Worm (Caenorhabditis elegans) whole organism, late embryonic: ENCODE measurements around the gene fbxa-167.

Experiments used
- C08G9.2 ChIP-seq: sonication (generic microtip); optimal IDR thresholded peaks from 2 replicates; lab custom pipeline; 2016; ENCODE audit warnings: mild to moderate bottlenecking, missing genetic modification characterization, moderate library complexity, missing compliant biosample characterization
- K09A11.1 ChIP-seq: sonication (generic microtip); optimal IDR thresholded peaks from 2 replicates; lab custom pipeline; 2017; ENCODE audit warnings: antibody characterized with exemption, mild to moderate bottlenecking, missing genetic modification characterization, missing compliant biosample characterization; ENCODE audit not compliant: insufficient read depth
- T23F11.4 ChIP-seq: fragments of 200-800 bp; sonication (Bioruptor generic); optimal IDR thresholded peaks from 2 replicates; lab custom pipeline; 2018; ENCODE audit warnings: mild to moderate bottlenecking, missing genetic modification characterization, missing compliant biosample characterization
- Y22D7AL.16 ChIP-seq: sonication (generic microtip); optimal IDR thresholded peaks from 2 replicates; lab custom pipeline; 2016; ENCODE audit warnings: missing genetic modification characterization, missing compliant biosample characterization
- ahr-1 ChIP-seq: sonication (generic microtip); optimal IDR thresholded peaks from 2 replicates; lab custom pipeline; 2016; ENCODE audit warnings: missing genetic modification characterization, missing compliant biosample characterization
- ama-1 ChIP-seq: fragments of 150-350 bp; optimal IDR thresholded peaks from 2 replicates; lab custom pipeline; 2014
- ceh-14 ChIP-seq: sonication (generic microtip); optimal IDR thresholded peaks from 2 replicates; lab custom pipeline; 2016; ENCODE audit warnings: missing genotype, missing genetic modification characterization, missing compliant biosample characterization
- ceh-18 ChIP-seq: sonication (generic microtip); optimal IDR thresholded peaks from 2 replicates; lab custom pipeline; 2016; ENCODE audit warnings: missing genetic modification characterization, missing compliant biosample characterization
- ceh-19 ChIP-seq: fragments of 200-800 bp; sonication (Bioruptor generic); optimal IDR thresholded peaks from 2 replicates; lab custom pipeline; 2018; ENCODE audit warnings: mild to moderate bottlenecking, missing genetic modification characterization, missing compliant biosample characterization
- ceh-2 ChIP-seq: sonication (generic microtip); optimal IDR thresholded peaks from 2 replicates; lab custom pipeline; 2016; ENCODE audit warnings: missing genotype, missing genetic modification characterization, missing compliant biosample characterization
- ceh-45 ChIP-seq: fragments of 200-800 bp; sonication (Bioruptor generic); IDR thresholded peaks from 2 replicates; pipeline ENCODE4 v1.3.6; 2022; ENCODE audit warnings: missing genetic modification reagents, missing genetic modification characterization, missing compliant biosample characterization
- ceh-48 ChIP-seq: sonication (generic microtip); optimal IDR thresholded peaks from 2 replicates; lab custom pipeline; 2016; ENCODE audit warnings: missing genetic modification characterization, inconsistent platforms, missing compliant biosample characterization
- ceh-6 ChIP-seq: fragments of 200-800 bp; sonication (Bioruptor generic); optimal IDR thresholded peaks from 2 replicates; lab custom pipeline; 2018; ENCODE audit warnings: mild to moderate bottlenecking, missing genetic modification characterization, missing compliant biosample characterization
- dmd-4 ChIP-seq: sonication (generic microtip); optimal IDR thresholded peaks from 2 replicates; lab custom pipeline; 2016; ENCODE audit warnings: borderline replicate concordance, missing genetic modification characterization, missing compliant biosample characterization
- elt-2 ChIP-seq: sonication (generic microtip); optimal IDR thresholded peaks from 2 replicates; lab custom pipeline; 2016; ENCODE audit warnings: missing genetic modification reagents, missing genetic modification characterization, missing compliant biosample characterization
- eyg-1 ChIP-seq: sonication (generic microtip); optimal IDR thresholded peaks from 2 replicates; lab custom pipeline; 2016; ENCODE audit warnings: missing genotype, missing genetic modification characterization, missing compliant biosample characterization
- fax-1 ChIP-seq: sonication (generic microtip); optimal IDR thresholded peaks from 2 replicates; lab custom pipeline; 2016; ENCODE audit warnings: missing genotype, missing genetic modification characterization, missing compliant biosample characterization
- fkh-10 ChIP-seq: fragments of 150-350 bp; optimal IDR thresholded peaks from 2 replicates; lab custom pipeline; 2014; ENCODE audit warnings: missing biosample characterization, missing genetic modification reagents, missing genetic modification characterization
- gmeb-2 ChIP-seq: sonication (generic microtip); optimal IDR thresholded peaks from 2 replicates; lab custom pipeline; 2016; ENCODE audit warnings: missing genetic modification characterization, inconsistent platforms, missing compliant biosample characterization
- hlh-30 ChIP-seq: sonication (generic microtip); optimal IDR thresholded peaks from 2 replicates; lab custom pipeline; 2017; ENCODE audit warnings: antibody characterized with exemption, missing genetic modification characterization, missing compliant biosample characterization; ENCODE audit not compliant: insufficient read depth
- hlh-6 ChIP-seq: sonication (generic microtip); optimal IDR thresholded peaks from 2 replicates; lab custom pipeline; 2016; ENCODE audit warnings: missing genotype, missing genetic modification characterization, missing compliant biosample characterization
- lin-11 ChIP-seq: fragments of 200-800 bp; sonication (Bioruptor generic); optimal IDR thresholded peaks from 2 replicates; lab custom pipeline; 2018; ENCODE audit warnings: mild to moderate bottlenecking, missing genetic modification characterization, missing compliant biosample characterization
- madf-2 ChIP-seq: sonication (generic microtip); optimal IDR thresholded peaks from 2 replicates; lab custom pipeline; 2017; ENCODE audit warnings: missing genetic modification characterization, missing compliant biosample characterization
- mec-3 ChIP-seq: sonication (generic microtip); optimal IDR thresholded peaks from 2 replicates; lab custom pipeline; 2016; ENCODE audit warnings: borderline replicate concordance, missing genetic modification characterization, missing compliant biosample characterization
- nfya-1 ChIP-seq: sonication (generic microtip); optimal IDR thresholded peaks from 2 replicates; lab custom pipeline; 2017; ENCODE audit warnings: missing genetic modification characterization, mild to moderate bottlenecking, missing compliant biosample characterization, antibody characterized with exemption, moderate library complexity
- npax-4 ChIP-seq: sonication (generic microtip); optimal IDR thresholded peaks from 2 replicates; lab custom pipeline; 2016; ENCODE audit warnings: missing genetic modification characterization, missing compliant biosample characterization
- odd-2 ChIP-seq: sonication (generic microtip); optimal IDR thresholded peaks from 2 replicates; lab custom pipeline; 2017; ENCODE audit warnings: antibody characterized with exemption, mild to moderate bottlenecking, missing genetic modification characterization, missing compliant biosample characterization
- pag-3 ChIP-seq: sonication (generic microtip); optimal IDR thresholded peaks from 2 replicates; lab custom pipeline; 2016; ENCODE audit warnings: missing compliant biosample characterization, missing genetic modification characterization, borderline replicate concordance
- pat-9 ChIP-seq: fragments of 200-800 bp; sonication (Bioruptor generic); optimal IDR thresholded peaks from 2 replicates; lab custom pipeline; 2018; ENCODE audit warnings: mild to moderate bottlenecking, missing genetic modification characterization, moderate library complexity, missing compliant biosample characterization
- pax-1 ChIP-seq: fragments of 150-350 bp; optimal IDR thresholded peaks from 2 replicates; lab custom pipeline; 2014; ENCODE audit warnings: missing biosample characterization, missing genetic modification characterization
- pha-2 ChIP-seq: sonication (generic microtip); optimal IDR thresholded peaks from 2 replicates; lab custom pipeline; 2017; ENCODE audit warnings: mild to moderate bottlenecking, missing genetic modification characterization, missing compliant biosample characterization
- ref-2 ChIP-seq: sonication (generic microtip); optimal IDR thresholded peaks from 2 replicates; lab custom pipeline; 2016; ENCODE audit warnings: missing genetic modification characterization, missing compliant biosample characterization
- sdc-2 ChIP-seq: sonication (generic microtip); optimal IDR thresholded peaks from 2 replicates; lab custom pipeline; 2016; ENCODE audit warnings: missing genotype, missing genetic modification characterization, missing compliant biosample characterization
- sox-2 ChIP-seq: fragments of 200-800 bp; sonication (Bioruptor generic); IDR thresholded peaks from 2 replicates; pipeline ENCODE4 v1.3.6; 2022; ENCODE audit warnings: missing genetic modification reagents, missing genetic modification characterization, missing compliant biosample characterization
- syd-9 ChIP-seq: sonication (generic microtip); optimal IDR thresholded peaks from 2 replicates; lab custom pipeline; 2016; ENCODE audit warnings: mild to moderate bottlenecking, missing genetic modification characterization, moderate library complexity, missing compliant biosample characterization
- ttx-3 ChIP-seq: sonication (generic microtip); optimal IDR thresholded peaks from 2 replicates; lab custom pipeline; 2016; ENCODE audit warnings: missing genetic modification reagents, missing genetic modification characterization, missing compliant biosample characterization
- unc-42 ChIP-seq: sonication (generic microtip); optimal IDR thresholded peaks from 2 replicates; lab custom pipeline; 2016; ENCODE audit warnings: missing genotype, missing genetic modification characterization, missing compliant biosample characterization
- unc-55 ChIP-seq: sonication (generic microtip); optimal IDR thresholded peaks from 2 replicates; lab custom pipeline; 2017; ENCODE audit warnings: missing biosample characterization, missing genetic modification reagents, missing genetic modification characterization
- zip-5 ChIP-seq: sonication (generic microtip); optimal IDR thresholded peaks from 2 replicates; lab custom pipeline; 2016; ENCODE audit warnings: missing genetic modification characterization, missing compliant biosample characterization

fbxa-167 gene

ce11 chrII:13636596-13636995, 4.7 kb upstream of the fbxa-167 start:
- TF ChIP-seq T23F11.4 (GFP tag; lab: Kevin White, UChicago) (no peak), ceh-18 (tag; lab: Kevin White, UChicago) (no peak), pax-1 (tag; lab: Kevin White, UChicago) (no peak), sox-2 (GFP tag; lab: Robert Waterston, UW) (no peak), odd-2 (no peak), Y22D7AL.16 (tag; lab: Kevin White, UChicago) (no peak), ceh-14 (no peak), pag-3 (no peak)

DNA sequence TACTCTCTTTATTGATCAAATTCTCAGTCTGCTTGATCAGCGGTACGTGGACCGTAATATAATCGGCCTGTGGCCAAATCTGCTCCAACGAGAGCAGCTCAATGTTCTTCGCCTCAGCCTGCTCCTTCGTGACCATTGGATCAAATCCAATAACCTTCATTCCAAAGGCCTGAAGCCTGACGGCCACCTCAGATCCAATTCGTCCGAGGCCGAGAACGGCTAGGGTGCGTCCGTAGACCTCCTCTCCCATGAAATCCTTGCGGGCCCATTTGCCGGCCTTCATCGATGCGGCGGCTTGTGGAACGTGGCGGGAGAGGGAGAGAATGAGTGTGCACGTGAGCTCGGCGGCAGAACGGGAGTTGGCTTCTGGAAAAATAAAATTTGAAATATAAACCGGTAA, 3.8 kb upstream of the fbxa-167 start:
- no peak for TF ChIP-seq K09A11.1 (tag; lab: Kevin White, UChicago)
- no peak for TF ChIP-seq pha-2 (tag; lab: Kevin White, UChicago)
- no peak for TF ChIP-seq ceh-19 (GFP tag; lab: Kevin White, UChicago)
- no peak for TF ChIP-seq nfya-1 (tag; lab: Kevin White, UChicago)
- no peak for TF ChIP-seq unc-42 (tag; lab: Kevin White, UChicago)
- no peak for TF ChIP-seq fkh-10 (GFP tag; lab: Kevin White, UChicago)
- TF ChIP-seq syd-9 (tag; lab: Kevin White, UChicago): no peak
- TF ChIP-seq ceh-6 (GFP tag; lab: Kevin White, UChicago): no peak
- TF ChIP-seq ttx-3 (tag; lab: Kevin White, UChicago): no peak
- TF ChIP-seq gmeb-2 (tag; lab: Kevin White, UChicago): no peak
- TF ChIP-seq ref-2 (tag; lab: Kevin White, UChicago): no peak
- TF ChIP-seq unc-55 (GFP tag; lab: Kevin White, UChicago): no peak
- no peak for TF ChIP-seq ceh-14
- no peak for TF ChIP-seq mec-3 (tag; lab: Kevin White, UChicago)

ce11 chrII:13637941-13638489, 3.3 kb upstream of the fbxa-167 start, which contains the start of gene phdh-1:
TSS of gene phdh-1 (minus strand) at chrII:13638480.
- TF ChIP-seq ahr-1 (no peak), T23F11.4 (GFP tag; lab: Kevin White, UChicago) (no peak), zip-5 (tag; lab: Kevin White, UChicago) (no peak), pat-9 (no peak), sdc-2 (tag; lab: Kevin White, UChicago) (no peak), ref-2 (tag; lab: Kevin White, UChicago) (no peak), ceh-48 (tag; lab: Kevin White, UChicago) (no peak), ama-1 (lab: Kevin White, UChicago) (no peak)

DNA sequence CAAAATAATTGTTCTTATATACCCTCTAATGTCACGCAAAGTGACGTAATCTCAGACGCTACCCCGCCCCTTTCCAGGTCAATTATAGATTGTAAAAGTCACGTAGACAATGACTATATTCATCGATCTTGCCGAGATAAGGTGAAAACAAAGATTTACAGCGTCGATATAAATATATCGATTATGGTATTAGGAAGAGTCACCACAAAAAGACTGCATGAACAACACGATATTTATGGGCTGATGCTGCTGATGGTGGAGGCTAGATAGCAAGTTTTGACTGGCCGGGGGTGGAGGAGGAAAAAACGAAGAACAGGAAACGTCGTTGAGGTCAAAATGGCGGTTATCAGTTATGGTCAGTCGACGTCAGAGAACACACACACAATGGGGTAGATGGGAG, 2.7 kb upstream of the fbxa-167 start:
- TF ChIP-seq hlh-6 (tag; lab: Kevin White, UChicago) (no peak), elt-2 (peak; percentile 71)

DNA sequence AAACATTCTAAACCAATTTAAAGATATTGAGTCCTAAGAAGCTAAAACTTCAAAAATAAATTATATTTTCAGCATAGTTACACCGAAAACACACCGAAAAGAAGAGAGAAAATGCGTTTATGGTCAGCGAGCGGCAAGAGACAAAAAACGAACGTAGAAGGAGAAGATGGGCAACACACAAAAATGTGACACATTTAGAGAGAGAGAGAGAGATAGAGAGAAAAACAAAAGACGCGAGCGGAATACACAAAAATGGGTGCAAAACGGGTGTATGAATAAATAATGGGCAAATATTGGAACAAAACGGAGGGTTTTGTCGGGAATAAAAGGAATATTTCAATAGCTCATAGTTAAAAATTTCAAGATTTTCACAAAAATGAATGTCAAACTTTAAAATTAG, 1.1 kb upstream of the fbxa-167 start:
- TF ChIP-seq hlh-30 (tag; lab: Kevin White, UChicago): peak; percentile 12
- TF ChIP-seq npax-4 (tag; lab: Kevin White, UChicago): no peak

ce11 chrII:13648230-13648629, 6.9 kb downstream of the fbxa-167 start, which contains the start of gene fbxa-169:
TSS of gene fbxa-169 (plus strand) at chrII:13648530.
- TF ChIP-seq elt-2 (no peak), fax-1 (tag; lab: Kevin White, UChicago) (no peak), eyg-1 (no peak), lin-11 (no peak), pat-9 (no peak), npax-4 (tag; lab: Kevin White, UChicago) (no peak), ama-1 (lab: Kevin White, UChicago) (no peak), sdc-2 (tag; lab: Kevin White, UChicago) (no peak), ceh-2 (tag; lab: Kevin White, UChicago) (no peak), madf-2 (tag; lab: Kevin White, UChicago) (no peak), C08G9.2 (no peak), dmd-4 (tag; lab: Kevin White, UChicago) (no peak), gmeb-2 (tag; lab: Kevin White, UChicago) (no peak), ceh-45 (GFP tag; lab: Robert Waterston, UW) (no peak), hlh-30 (tag; lab: Kevin White, UChicago) (no peak), T23F11.4 (GFP tag; lab: Kevin White, UChicago) (no peak)
